Worm (Caenorhabditis elegans) whole organism, L1 larva: ENCODE results near the gene srx-19.

Experiments
- C04F5.9 ChIP-seq: sonication (generic microtip); optimal IDR thresholded peaks from 2 replicates; lab custom pipeline; 2016; ENCODE audit warnings: missing genetic modification characterization, missing compliant biosample characterization
- C16A3.4 ChIP-seq: fragments of 150-350 bp; optimal IDR thresholded peaks from 2 replicates; lab custom pipeline; 2014; ENCODE audit warnings: missing biosample characterization, missing genetic modification characterization
- F16B12.6 ChIP-seq: fragments of 150-350 bp; optimal IDR thresholded peaks from 2 replicates; lab custom pipeline; 2014; ENCODE audit warnings: missing biosample characterization, missing genetic modification characterization
- Y116A8C.19 ChIP-seq: sonication (generic microtip); optimal IDR thresholded peaks from 2 replicates; lab custom pipeline; 2016; ENCODE audit warnings: missing compliant biosample characterization, missing genetic modification characterization, borderline replicate concordance
- aha-1 ChIP-seq: fragments of 150-350 bp; optimal IDR thresholded peaks from 2 replicates; lab custom pipeline; 2014; ENCODE audit warnings: missing biosample characterization, missing genetic modification characterization
- aly-2 ChIP-seq: fragments of 150-350 bp; optimal IDR thresholded peaks from 2 replicates; lab custom pipeline; 2014; ENCODE audit warnings: missing biosample characterization, missing genetic modification characterization
- blmp-1 ChIP-seq: fragments of 150-350 bp; optimal IDR thresholded peaks from 2 replicates; lab custom pipeline; 2014; ENCODE audit warnings: missing biosample characterization, missing genetic modification characterization
- ceh-8 ChIP-seq: fragments of 200-800 bp; sonication (Bioruptor generic); optimal IDR thresholded peaks from 2 replicates; lab custom pipeline; 2018; ENCODE audit warnings: mild to moderate bottlenecking, missing genetic modification characterization, moderate library complexity, missing compliant biosample characterization
- ceh-82 ChIP-seq, 3 experiments: fragments of 150-350 bp in 1 of 3; sonication (generic microtip) in 2 of 3; optimal IDR thresholded peaks; 2 replicates each; lab custom pipeline; 2014 to 2017; ENCODE audit warnings: missing biosample characterization in 3 of 3, missing genetic modification characterization in 3 of 3
- ceh-90 ChIP-seq: sonication (generic microtip); optimal IDR thresholded peaks from 2 replicates; lab custom pipeline; 2016; ENCODE audit warnings: missing genetic modification characterization, missing compliant biosample characterization
- dsc-1 ChIP-seq: sonication (generic microtip); optimal IDR thresholded peaks from 2 replicates; lab custom pipeline; 2016; ENCODE audit warnings: mild to moderate bottlenecking, missing genetic modification characterization, missing compliant biosample characterization
- efl-1 ChIP-seq, 4 experiments: fragments of 150-350 bp; optimal IDR thresholded peaks in 3 of 4; peaks in 1 of 4; 1 replicate in 1 of 4; 2 replicates in 3 of 4; lab custom pipeline; 2014; ENCODE audit warnings: missing biosample characterization in 2 of 4, missing genetic modification characterization in 2 of 4, missing genetic modification reagents in 2 of 4
- efl-3 ChIP-seq: fragments of 200-800 bp; sonication (Bioruptor generic); optimal IDR thresholded peaks from 2 replicates; lab custom pipeline; 2018; ENCODE audit warnings: mild to moderate bottlenecking, missing genetic modification characterization, missing compliant biosample characterization
- egl-27 ChIP-seq, 2 experiments: fragments of 150-350 bp in 1 of 2; sonication (generic microtip); optimal IDR thresholded peaks; 3 replicates each; lab custom pipeline; 2017 to 2018; ENCODE audit warnings: missing biosample characterization in 2 of 2, missing genetic modification characterization in 2 of 2, missing genetic modification reagents in 2 of 2
- elt-3 ChIP-seq, 6 experiments: fragments of 150-350 bp in 1 of 6; sonication (generic microtip); optimal IDR thresholded peaks; 2 replicates each; lab custom pipeline; 2017 to 2018; ENCODE audit warnings: missing biosample characterization in 6 of 6, missing genetic modification characterization in 6 of 6, inconsistent platforms in 1 of 6
- fkh-4 ChIP-seq: sonication (generic microtip); optimal IDR thresholded peaks from 2 replicates; lab custom pipeline; 2016; ENCODE audit warnings: missing compliant biosample characterization, missing genetic modification characterization, borderline replicate concordance
- fkh-8 ChIP-seq: sonication (generic microtip); optimal IDR thresholded peaks from 2 replicates; lab custom pipeline; 2016; ENCODE audit warnings: mild to moderate bottlenecking, missing genetic modification characterization, missing compliant biosample characterization
- fos-1 ChIP-seq: fragments of 150-350 bp; optimal IDR thresholded peaks from 2 replicates; lab custom pipeline; 2014; ENCODE audit warnings: missing biosample characterization, missing genetic modification characterization
- grh-1 ChIP-seq: fragments of 200-800 bp; sonication (Bioruptor generic); IDR thresholded peaks from 2 replicates; pipeline ENCODE4 v1.3.6; 2022; ENCODE audit warnings: missing genetic modification reagents, missing genetic modification characterization, missing compliant biosample characterization
- hlh-4 ChIP-seq: sonication (generic microtip); optimal IDR thresholded peaks from 2 replicates; lab custom pipeline; 2016; ENCODE audit warnings: mild to moderate bottlenecking, missing genetic modification characterization, missing compliant biosample characterization
- hpl-2 ChIP-seq: fragments of 150-350 bp; optimal IDR thresholded peaks from 2 replicates; lab custom pipeline; 2014; ENCODE audit warnings: missing biosample characterization, missing genetic modification reagents, missing genetic modification characterization
- irx-1 ChIP-seq: sonication (generic microtip); optimal IDR thresholded peaks from 2 replicates; lab custom pipeline; 2016; ENCODE audit warnings: missing genetic modification characterization, missing compliant biosample characterization
- jun-1 ChIP-seq: fragments of 150-350 bp; optimal IDR thresholded peaks from 2 replicates; lab custom pipeline; 2014; ENCODE audit warnings: missing biosample characterization, missing genetic modification reagents, missing genetic modification characterization
- lin-14 ChIP-seq: fragments of 200-800 bp; sonication (Bioruptor generic); optimal IDR thresholded peaks from 2 replicates; lab custom pipeline; 2018; ENCODE audit warnings: mild to moderate bottlenecking, missing genetic modification characterization, moderate library complexity, missing compliant biosample characterization
- lin-35 ChIP-seq, 2 experiments: fragments of 150-350 bp; optimal IDR thresholded peaks; 2 replicates each; lab custom pipeline; 2014; ENCODE audit warnings: missing biosample characterization in 2 of 2, missing genetic modification characterization in 2 of 2, missing genetic modification reagents in 2 of 2
- lsy-2 ChIP-seq, 2 experiments: fragments of 150-350 bp; optimal IDR thresholded peaks; 2 replicates each; lab custom pipeline; 2014; ENCODE audit warnings: missing biosample characterization in 2 of 2, missing genetic modification characterization in 2 of 2
- mab-9 ChIP-seq: fragments of 200-800 bp; sonication (Bioruptor generic); IDR thresholded peaks from 2 replicates; pipeline ENCODE4 v1.3.6; 2022; ENCODE audit warnings: missing genetic modification reagents, missing genetic modification characterization, missing compliant biosample characterization
- mep-1 ChIP-seq: fragments of 150-350 bp; optimal IDR thresholded peaks from 2 replicates; lab custom pipeline; 2014; ENCODE audit warnings: missing biosample characterization, missing genetic modification characterization
- nhr-12 ChIP-seq: sonication (generic microtip); optimal IDR thresholded peaks from 2 replicates; lab custom pipeline; 2017; ENCODE audit warnings: missing biosample characterization, missing genetic modification characterization
- nhr-19 ChIP-seq: fragments of 200-800 bp; sonication (Bioruptor generic); conservative IDR thresholded peaks from 2 replicates; pipeline ENCODE4 v1.3.6; 2022; ENCODE audit warnings: missing genetic modification characterization, missing compliant biosample characterization
- nhr-20 ChIP-seq: sonication (generic microtip); optimal IDR thresholded peaks from 2 replicates; lab custom pipeline; 2016; ENCODE audit warnings: mild to moderate bottlenecking, missing genetic modification characterization, missing compliant biosample characterization
- nhr-237 ChIP-seq: fragments of 150-350 bp; optimal IDR thresholded peaks from 2 replicates; lab custom pipeline; 2014; ENCODE audit warnings: missing biosample characterization, missing genetic modification characterization
- nhr-28 ChIP-seq: fragments of 150-350 bp; optimal IDR thresholded peaks from 2 replicates; lab custom pipeline; 2014; ENCODE audit warnings: missing biosample characterization, missing genetic modification characterization
- nhr-47 ChIP-seq: sonication (generic microtip); optimal IDR thresholded peaks from 2 replicates; lab custom pipeline; 2016; ENCODE audit warnings: mild to moderate bottlenecking, missing genetic modification characterization, moderate library complexity, missing compliant biosample characterization
- nhr-77 ChIP-seq: fragments of 150-350 bp; optimal IDR thresholded peaks from 2 replicates; lab custom pipeline; 2014; ENCODE audit warnings: missing biosample characterization, missing genetic modification characterization
- nhr-90 ChIP-seq: sonication (generic microtip); optimal IDR thresholded peaks from 2 replicates; lab custom pipeline; 2016; ENCODE audit warnings: mild to moderate bottlenecking, missing genetic modification characterization, missing compliant biosample characterization; ENCODE audit not compliant: poor library complexity
- pag-3 ChIP-seq: sonication (generic microtip); optimal IDR thresholded peaks from 2 replicates; lab custom pipeline; 2017; ENCODE audit warnings: missing genetic modification characterization, mild to moderate bottlenecking, missing compliant biosample characterization, antibody characterized with exemption, borderline replicate concordance; ENCODE audit not compliant: insufficient read depth
- pax-3 ChIP-seq: fragments of 200-800 bp; sonication (Bioruptor generic); optimal IDR thresholded peaks from 2 replicates; lab custom pipeline; 2018; ENCODE audit warnings: mild to moderate bottlenecking, missing genetic modification characterization, moderate library complexity, missing compliant biosample characterization
- rnt-1 ChIP-seq: sonication (generic microtip); optimal IDR thresholded peaks from 2 replicates; lab custom pipeline; 2016; ENCODE audit warnings: mild to moderate bottlenecking, missing genetic modification characterization, moderate library complexity, missing compliant biosample characterization
- skn-1 ChIP-seq: fragments of 150-350 bp; optimal IDR thresholded peaks from 2 replicates; lab custom pipeline; 2014; ENCODE audit warnings: missing biosample characterization, missing genetic modification characterization
- snpc-4 ChIP-seq: fragments of 150-350 bp; optimal IDR thresholded peaks from 2 replicates; lab custom pipeline; 2014; ENCODE audit warnings: missing biosample characterization, missing genetic modification characterization
- sox-4 ChIP-seq: sonication (generic microtip); optimal IDR thresholded peaks from 2 replicates; lab custom pipeline; 2016; ENCODE audit warnings: missing genetic modification characterization, missing compliant biosample characterization
- sup-37 ChIP-seq: fragments of 200-800 bp; sonication (Bioruptor generic); optimal IDR thresholded peaks from 2 replicates; lab custom pipeline; 2018; ENCODE audit warnings: mild to moderate bottlenecking, missing genetic modification characterization, missing compliant biosample characterization
- swsn-7 ChIP-seq: sonication (generic microtip); optimal IDR thresholded peaks from 2 replicates; lab custom pipeline; 2016; ENCODE audit warnings: missing genetic modification characterization, missing compliant biosample characterization
- tlp-1 ChIP-seq: fragments of 150-350 bp; optimal IDR thresholded peaks from 2 replicates; lab custom pipeline; 2014; ENCODE audit warnings: missing biosample characterization, missing genetic modification characterization
- unc-86 ChIP-seq: sonication (generic microtip); optimal IDR thresholded peaks from 2 replicates; lab custom pipeline; 2016; ENCODE audit warnings: missing genetic modification characterization, missing compliant biosample characterization
- zip-4 ChIP-seq: fragments of 200-800 bp; sonication (Bioruptor generic); optimal IDR thresholded peaks from 2 replicates; lab custom pipeline; 2018; ENCODE audit warnings: mild to moderate bottlenecking, missing genetic modification characterization, moderate library complexity, missing compliant biosample characterization
- ztf-4 ChIP-seq: fragments of 150-350 bp; optimal IDR thresholded peaks from 2 replicates; lab custom pipeline; 2014; ENCODE audit warnings: missing biosample characterization, missing genetic modification characterization

The srx-19 gene

ce11 chrIV:6839091-6839522, 34.0 kb upstream of the srx-19 start (continued):
- peak; percentile 90 for TF ChIP-seq swsn-7 (tag; lab: Kevin White, UChicago)
- TF ChIP-seq grh-1 (GFP tag; lab: Robert Waterston, UW): no peak
- TF ChIP-seq aha-1 (tag; lab: Kevin White, UChicago): peak; percentile 24
- TF ChIP-seq aly-2 (tag; lab: Kevin White, UChicago): peak; percentile 58
- TF ChIP-seq lin-35 (GFP tag; optimal IDR thresholded peaks at IDR 0.05; lab: Kevin White, UChicago): peak; percentile 58 to 73
- no peak for TF ChIP-seq C04F5.9 (tag; lab: Kevin White, UChicago)
- TF ChIP-seq rnt-1 (tag; lab: Kevin White, UChicago): peak; percentile 88
- no peak for TF ChIP-seq efl-3 (GFP tag; lab: Kevin White, UChicago)
- peak; percentile 79 for TF ChIP-seq irx-1 (tag; lab: Kevin White, UChicago)
- peak; percentile 33 for TF ChIP-seq sup-37
- TF ChIP-seq ztf-4 (tag; lab: Kevin White, UChicago): peak; percentile 56
- no peak for TF ChIP-seq F16B12.6 (tag; lab: Kevin White, UChicago)
- TF ChIP-seq tlp-1 (tag; lab: Kevin White, UChicago): no peak
- peak; percentile 58 for TF ChIP-seq fos-1 (tag; lab: Kevin White, UChicago)
- TF ChIP-seq sox-4 (tag; lab: Kevin White, UChicago): peak; percentile 18
- no peak for TF ChIP-seq ceh-90 (tag; lab: Kevin White, UChicago)
- no peak for TF ChIP-seq nhr-12 (tag; lab: Kevin White, UChicago)
- no peak for TF ChIP-seq elt-3 (tag; optimal IDR thresholded peaks at IDR 0.05; lab: Kevin White, UChicago)
- TF ChIP-seq hlh-4 (tag; lab: Kevin White, UChicago): no peak
- peak; percentile 88 for TF ChIP-seq nhr-20
- TF ChIP-seq fkh-8 (tag; lab: Kevin White, UChicago): peak; percentile 89
- peak; percentile 34 for TF ChIP-seq nhr-237 (tag; lab: Kevin White, UChicago)
- peak; percentile 79 for TF ChIP-seq jun-1 (tag; lab: Kevin White, UChicago)
- peak; percentile 59 for TF ChIP-seq mep-1 (tag; lab: Kevin White, UChicago)
- no peak for TF ChIP-seq fkh-4 (tag; lab: Kevin White, UChicago)
- peak; percentile 69 for TF ChIP-seq nhr-90 (tag; lab: Kevin White, UChicago)
- TF ChIP-seq lin-14 (GFP tag; lab: Kevin White, UChicago): peak; percentile 99
- no peak; the same call in 1 of the 2 replicates for TF ChIP-seq mab-9 (GFP tag; lab: Robert Waterston, UW)
- TF ChIP-seq lsy-2 (tag; optimal IDR thresholded peaks at IDR 0.05; lab: Kevin White, UChicago): peak; percentile 80 to 86
- TF ChIP-seq unc-86: peak; percentile 81
- no peak for TF ChIP-seq pag-3
- TF ChIP-seq ceh-8: peak; percentile 19
- TF ChIP-seq nhr-19: peak; percentile 76
- TF ChIP-seq nhr-28: no peak
- no peak for TF ChIP-seq C16A3.4 (tag; lab: Kevin White, UChicago)
- no peak for TF ChIP-seq snpc-4
- TF ChIP-seq nhr-47 (tag; lab: Kevin White, UChicago): peak; percentile 89
- peak; percentile 44 to 67 for TF ChIP-seq egl-27 (tag; optimal IDR thresholded peaks at IDR 0.05; lab: Kevin White, UChicago)
- TF ChIP-seq dsc-1 (tag; lab: Kevin White, UChicago): peak; percentile 83

- TF ChIP-seq Y116A8C.19 (no peak), efl-3 (GFP tag; lab: Kevin White, UChicago) (no peak), grh-1 (GFP tag; lab: Robert Waterston, UW) (no peak), nhr-28 (no peak), ztf-4 (tag; lab: Kevin White, UChicago) (no peak), skn-1 (tag; lab: Kevin White, UChicago) (no peak), nhr-77 (tag; lab: Kevin White, UChicago) (no peak), ceh-90 (tag; lab: Kevin White, UChicago) (no peak), blmp-1 (tag; lab: Kevin White, UChicago) (peak; percentile 88), zip-4 (no peak), hpl-2 (no peak), C16A3.4 (tag; lab: Kevin White, UChicago) (no peak), F16B12.6 (tag; lab: Kevin White, UChicago) (no peak), nhr-12 (tag; lab: Kevin White, UChicago) (no peak), pax-3 (tag; lab: Kevin White, UChicago) (no peak), irx-1 (tag; lab: Kevin White, UChicago) (no peak), aha-1 (tag; lab: Kevin White, UChicago) (no peak), efl-1 (optimal IDR thresholded peaks at IDR 0.05; lab: Kevin White, UChicago) (no peak), efl-1 (GFP tag; optimal IDR thresholded peaks at IDR 0.05 in 1 of 2; lab: Kevin White, UChicago) (no peak), ceh-8 (no peak), ceh-82 (tag; optimal IDR thresholded peaks at IDR 0.05; lab: Kevin White, UChicago) (no peak), egl-27 (tag; optimal IDR thresholded peaks at IDR 0.05; lab: Kevin White, UChicago) (no peak), nhr-90 (tag; lab: Kevin White, UChicago) (no peak)
Measured at ce11 chrIV:6841562-6842282, 31.3 kb upstream of the srx-19 start.
